In genomic region chr3L:17980772-17981492, dm6 we compare ENCODE assay signal across 4 fruit fly cellular contexts.
TF ChIP-seq lines count a peak whose summit lies in the region.

No protein-coding gene starts in this region.

- no peak for TF ChIP-seq CTCF in whole organism, embryonic (GFP tag; optimal IDR thresholded peaks at IDR 0.05; lab: Kevin White, UChicago)

TF ChIP-seq in whole organism, embryonic, 481 proteins besides CTCF, POLR2A, EP300 and RAD21 (continues in another document):
- TF ChIP-seq CG18262 (tag; optimal IDR thresholded peaks at IDR 0.05; lab: Kevin White, UChicago) (peak; percentile 37), sug (tag; optimal IDR thresholded peaks at IDR 0.05; lab: Kevin White, UChicago) (peak; percentile 61), Hr78 (GFP tag; optimal IDR thresholded peaks at IDR 0.05; lab: Kevin White, UChicago) (peak in 1 of 2 experiments; percentile 23), CG14710 (tag; optimal IDR thresholded peaks at IDR 0.05; lab: Kevin White, UChicago) (peak; percentile 30), ro (GFP tag; IDR thresholded peaks at IDR 0.05; lab: Robert Waterston, UW) (no peak), Med (GFP tag; lab: Kevin White, UChicago) (peak; percentile 5), CG3407 (GFP tag; optimal IDR thresholded peaks at IDR 0.05; lab: Kevin White, UChicago) (peak; percentile 5), wor (GFP tag; IDR thresholded peaks at IDR 0.05; lab: Robert Waterston, UW) (no peak), ATbp (GFP tag; optimal IDR thresholded peaks at IDR 0.05; lab: Kevin White, UChicago) (peak; percentile 44), cg (GFP tag; optimal IDR thresholded peaks at IDR 0.05; lab: Kevin White, UChicago) (peak; percentile 53), Mes4 (GFP tag; optimal IDR thresholded peaks at IDR 0.05; lab: Kevin White, UChicago) (peak; percentile 18), CG16815 (GFP tag; optimal IDR thresholded peaks at IDR 0.05; lab: Kevin White, UChicago) (no peak), Drgx (GFP tag; IDR thresholded peaks at IDR 0.05; lab: Robert Waterston, UW) (peak; percentile 80), fd96Cb (tag; optimal IDR thresholded peaks at IDR 0.05; lab: Kevin White, UChicago) (no peak), CG2712 (tag; optimal IDR thresholded peaks at IDR 0.05; lab: Kevin White, UChicago) (peak; percentile 51), insv (GFP tag; optimal IDR thresholded peaks at IDR 0.05; lab: Kevin White, UChicago) (no peak), CG9215 (GFP tag; IDR thresholded peaks at IDR 0.05; lab: Robert Waterston, UW) (no peak), Sox100B (GFP tag; optimal IDR thresholded peaks at IDR 0.05; lab: Kevin White, UChicago) (peak; percentile 6), Hey (tag; optimal IDR thresholded peaks at IDR 0.05; lab: Kevin White, UChicago) (no peak), CG17361 (GFP tag; IDR thresholded peaks at IDR 0.05; lab: Robert Waterston, UW) (peak; percentile 56; the same call in 2 of the 3 replicates), PHDP (tag; optimal IDR thresholded peaks at IDR 0.05; lab: Kevin White, UChicago) (peak; percentile 33), CG8924 (tag; optimal IDR thresholded peaks at IDR 0.05; lab: Kevin White, UChicago) (peak; percentile 1), TFAM (GFP tag; optimal IDR thresholded peaks at IDR 0.05; lab: Kevin White, UChicago) (no peak)

TF ChIP-seq in whole organism, prepupa, 60 proteins besides CTCF, POLR2A, EP300 and RAD21 (continues in another document):
- TF ChIP-seq spab (GFP tag; optimal IDR thresholded peaks at IDR 0.05; lab: Kevin White, UChicago) (no peak), acj6 (GFP tag; optimal IDR thresholded peaks at IDR 0.05; lab: Kevin White, UChicago) (peak; percentile 41), CG6792 (GFP tag; optimal IDR thresholded peaks at IDR 0.05; lab: Kevin White, UChicago) (no peak), dsx (GFP tag; optimal IDR thresholded peaks at IDR 0.05; lab: Kevin White, UChicago; ENCODE audit: poor library complexity, severe bottlenecking) (no peak), CG8632 (GFP tag; optimal IDR thresholded peaks at IDR 0.05; lab: Kevin White, UChicago) (no peak), CG1621 (tag; optimal IDR thresholded peaks at IDR 0.05; lab: Kevin White, UChicago) (no peak), Lpt (GFP tag; optimal IDR thresholded peaks at IDR 0.05; lab: Kevin White, UChicago) (peak; percentile 57), Hr39 (GFP tag; optimal IDR thresholded peaks at IDR 0.05; lab: Kevin White, UChicago) (no peak), achi (GFP tag; optimal IDR thresholded peaks at IDR 0.05; lab: Kevin White, UChicago) (peak; percentile 55), CG10669 (GFP tag; optimal IDR thresholded peaks at IDR 0.05; lab: Kevin White, UChicago) (no peak), svp (GFP tag; lab: Kevin White, UChicago) (no peak), CG31627 (GFP tag; optimal IDR thresholded peaks at IDR 0.05; lab: Kevin White, UChicago) (no peak), CG15336 (GFP tag; IDR thresholded peaks at IDR 0.05; lab: Robert Waterston, UW) (peak; percentile 89), CG3032 (tag; optimal IDR thresholded peaks at IDR 0.05; lab: Kevin White, UChicago) (no peak), CG6808 (GFP tag; optimal IDR thresholded peaks at IDR 0.05; lab: Kevin White, UChicago) (no peak), lz (GFP tag; optimal IDR thresholded peaks at IDR 0.05; lab: Kevin White, UChicago) (no peak), fd85E (GFP tag; optimal IDR thresholded peaks at IDR 0.05; lab: Kevin White, UChicago) (no peak), ss (GFP tag; optimal IDR thresholded peaks at IDR 0.05; lab: Kevin White, UChicago) (no peak), Ets96B (tag; optimal IDR thresholded peaks at IDR 0.05; lab: Kevin White, UChicago) (no peak), Sox102F (GFP tag; optimal IDR thresholded peaks at IDR 0.05; lab: Kevin White, UChicago) (no peak), CG9139 (GFP tag; optimal IDR thresholded peaks at IDR 0.05; lab: Kevin White, UChicago) (no peak), Eip78C (GFP tag; lab: Kevin White, UChicago) (peak; percentile 75), CG8119 (GFP tag; IDR thresholded peaks at IDR 0.05; lab: Robert Waterston, UW) (peak; percentile 81), Eip75B (GFP tag; optimal IDR thresholded peaks at IDR 0.05; lab: Kevin White, UChicago) (peak; percentile 26), CG8319 (GFP tag; optimal IDR thresholded peaks at IDR 0.05; lab: Kevin White, UChicago) (no peak)

TF ChIP-seq in whole organism, pupa, 21 proteins besides CTCF, POLR2A, EP300 and RAD21:
- TF ChIP-seq CG10348 (GFP tag; IDR thresholded peaks at IDR 0.05; lab: Robert Waterston, UW), result peak; percentile 39; the same call in 1 of the 2 replicates
- TF ChIP-seq gl (tag; optimal IDR thresholded peaks at IDR 0.05; lab: Kevin White, UChicago), result no peak
- TF ChIP-seq Pif1A (GFP tag; optimal IDR thresholded peaks at IDR 0.05; lab: Kevin White, UChicago), result peak; percentile 55
- TF ChIP-seq CG12605 (GFP tag; IDR thresholded peaks at IDR 0.05; lab: Robert Waterston, UW), result peak; percentile 63
- peak; percentile 85 for TF ChIP-seq CG32121 (GFP tag; IDR thresholded peaks at IDR 0.05; lab: Robert Waterston, UW)
- peak; percentile 45; the same call in 1 of the 3 replicates for TF ChIP-seq fd96Ca (GFP tag; IDR thresholded peaks at IDR 0.05; lab: Robert Waterston, UW)
- TF ChIP-seq CG17806 (tag; optimal IDR thresholded peaks at IDR 0.05; lab: Kevin White, UChicago), result no peak
- no peak for TF ChIP-seq CG15710 (tag; optimal IDR thresholded peaks at IDR 0.05; lab: Kevin White, UChicago)
- TF ChIP-seq CG9948 (tag; optimal IDR thresholded peaks at IDR 0.05; lab: Kevin White, UChicago), result no peak
- no peak for TF ChIP-seq CG13204 (GFP tag; optimal IDR thresholded peaks at IDR 0.05; lab: Kevin White, UChicago)
- TF ChIP-seq Ets98B (GFP tag; IDR thresholded peaks at IDR 0.05; lab: Robert Waterston, UW), result peak; percentile 80
- TF ChIP-seq D1 (tag; optimal IDR thresholded peaks at IDR 0.05; lab: Kevin White, UChicago), result no peak
- TF ChIP-seq EcR (GFP tag; optimal IDR thresholded peaks at IDR 0.05; lab: Kevin White, UChicago), result no peak
- no peak for TF ChIP-seq CG34367 (tag; optimal IDR thresholded peaks at IDR 0.05; lab: Kevin White, UChicago)
- TF ChIP-seq CG14655 (GFP tag; optimal IDR thresholded peaks at IDR 0.05; lab: Kevin White, UChicago), result peak; percentile 93
- peak; percentile 45 for TF ChIP-seq rn (GFP tag; IDR thresholded peaks at IDR 0.05; lab: Robert Waterston, UW)
- no peak for TF ChIP-seq Snoo (tag; optimal IDR thresholded peaks at IDR 0.05; lab: Kevin White, UChicago)
- TF ChIP-seq Pif1B (GFP tag; optimal IDR thresholded peaks at IDR 0.05; lab: Kevin White, UChicago), result peak; percentile 21
- TF ChIP-seq CG8159 (tag; optimal IDR thresholded peaks at IDR 0.05; lab: Kevin White, UChicago), result no peak
- TF ChIP-seq CG4496 (GFP tag; IDR thresholded peaks at IDR 0.05; lab: Robert Waterston, UW), result peak; percentile 71; the same call in 2 of the 3 replicates
- peak; percentile 95 for TF ChIP-seq CG8301 (tag; optimal IDR thresholded peaks at IDR 0.05; lab: Kevin White, UChicago)

TF ChIP-seq in whole organism, wandering third instar larva, 38 proteins besides CTCF, POLR2A, EP300 and RAD21:
- no peak for TF ChIP-seq Rel (GFP tag; optimal IDR thresholded peaks at IDR 0.05; lab: Kevin White, UChicago)
- TF ChIP-seq Rel (tag; optimal IDR thresholded peaks at IDR 0.05; lab: Kevin White, UChicago), result peak; percentile 34
- no peak for TF ChIP-seq brk (GFP tag; optimal IDR thresholded peaks at IDR 0.05; lab: Kevin White, UChicago)
- no peak for TF ChIP-seq dsf (GFP tag; optimal IDR thresholded peaks at IDR 0.05; lab: Kevin White, UChicago; ENCODE audit: borderline replicate concordance)
- no peak for TF ChIP-seq Dif (GFP tag; optimal IDR thresholded peaks at IDR 0.05; lab: Kevin White, UChicago; ENCODE audit: partially characterized antibody)
- no peak for TF ChIP-seq Mio (GFP tag; optimal IDR thresholded peaks at IDR 0.05; lab: Kevin White, UChicago)
- no peak for TF ChIP-seq Myc (optimal IDR thresholded peaks at IDR 0.05; lab: Kevin White, UChicago)
TF ChIP-seq in whole organism, wandering third instar larva: peak in this region for 1.

Comparison
In these comparisons a context has a peak if more than half of its experiments do, and no peak if none do; other contexts are left out.
1. Of the 7 proteins assayed by ChIP-seq in both whole organism, embryonic and whole organism, prepupa: peak only in whole organism, embryonic: Blimp-1 and Sox102F; only in whole organism, prepupa: Gug and Lpt; in both: none; in neither: 3.